Fruit fly (Drosophila melanogaster) whole organism, pupa: Measurements from ENCODE around the gene CG15312.

Source experiments
- CG14655 ChIP-seq: fragments of 200-800 bp; sonication (Bioruptor generic); optimal IDR thresholded peaks from 3 replicates; lab custom pipeline; 2017; ENCODE audit warnings: mild to moderate bottlenecking, missing biosample characterization, missing genetic modification reagents, missing genetic modification characterization
- CG15710 ChIP-seq: fragments of 200-800 bp; sonication (Bioruptor generic); optimal IDR thresholded peaks from 2 replicates; lab custom pipeline; 2018; ENCODE audit warnings: missing biosample characterization, mild to moderate bottlenecking, missing genetic modification characterization, moderate library complexity
- CG32121 ChIP-seq: fragments of 200-800 bp; sonication (Bioruptor generic); IDR thresholded peaks from 2 replicates; pipeline ENCODE4 v1.3.6; 2022; ENCODE audit warnings: missing biosample characterization, missing genetic modification characterization
- CG8159 ChIP-seq: fragments of 200-800 bp; sonication (Bioruptor generic); optimal IDR thresholded peaks from 3 replicates; lab custom pipeline; 2018; ENCODE audit warnings: missing biosample characterization, mild to moderate bottlenecking, missing genetic modification characterization, moderate library complexity
- EcR ChIP-seq: fragments of 200-800 bp; sonication (Bioruptor generic); optimal IDR thresholded peaks from 3 replicates; lab custom pipeline; 2019; ENCODE audit warnings: missing biosample characterization, missing genetic modification characterization, mild to moderate bottlenecking, moderate library complexity, missing genetic modification reagents
- Ets98B ChIP-seq: fragments of 200-800 bp; sonication (Bioruptor generic); IDR thresholded peaks from 2 replicates; pipeline ENCODE4 v1.3.6; 2022; ENCODE audit warnings: missing biosample characterization, missing genetic modification characterization
- Pif1A ChIP-seq: fragments of 200-800 bp; sonication (Bioruptor generic); optimal IDR thresholded peaks from 3 replicates; lab custom pipeline; 2016; ENCODE audit warnings: missing biosample characterization, missing genetic modification characterization
- Pif1B ChIP-seq: fragments of 200-800 bp; sonication (Bioruptor generic); optimal IDR thresholded peaks from 3 replicates; lab custom pipeline; 2016; ENCODE audit warnings: missing biosample characterization, missing genetic modification characterization
- fd96Ca ChIP-seq: fragments of 200-800 bp; sonication (Bioruptor generic); IDR thresholded peaks from 3 replicates; pipeline ENCODE4 v1.3.6; 2022; ENCODE audit warnings: missing biosample characterization, missing genetic modification characterization
- gl ChIP-seq: fragments of 200-800 bp; sonication (Bioruptor generic); optimal IDR thresholded peaks from 2 replicates; lab custom pipeline; 2018; ENCODE audit warnings: missing biosample characterization, mild to moderate bottlenecking, missing genetic modification characterization
- rn ChIP-seq: fragments of 200-800 bp; sonication (Bioruptor generic); IDR thresholded peaks from 2 replicates; pipeline ENCODE4 v1.3.6; 2022; ENCODE audit warnings: missing biosample characterization, missing genetic modification characterization

- no peak for TF ChIP-seq rn (GFP tag; lab: Robert Waterston, UW)
- TF ChIP-seq CG32121: no peak
- no peak for TF ChIP-seq CG15710 (tag; lab: Kevin White, UChicago)
- no peak for TF ChIP-seq Pif1A
- no peak for TF ChIP-seq CG8159 (tag; lab: Kevin White, UChicago)
- no peak for TF ChIP-seq Pif1B (GFP tag; lab: Kevin White, UChicago)
- no peak for TF ChIP-seq Ets98B (GFP tag; lab: Robert Waterston, UW)
- no peak for TF ChIP-seq CG14655 (GFP tag; lab: Kevin White, UChicago)
- no peak for TF ChIP-seq EcR (GFP tag; lab: Kevin White, UChicago)
- no peak for TF ChIP-seq gl (tag; lab: Kevin White, UChicago)
- TF ChIP-seq fd96Ca (GFP tag; lab: Robert Waterston, UW): no peak
Observed at dm6 chrX:10053547-10053946, 17.1 kb downstream of the CG15312 start, which contains the start of gene Yp1.
